Worm (Caenorhabditis elegans) whole organism, L1 larva: ENCODE data around the gene srj-23.

Experiments
- elt-2 ChIP-seq: sonication (generic microtip); optimal IDR thresholded peaks from 2 replicates; lab custom pipeline; 2016; ENCODE audit warnings: missing genetic modification characterization, mild to moderate bottlenecking, inconsistent platforms, missing compliant biosample characterization, missing genetic modification reagents
- fos-1 ChIP-seq: fragments of 150-350 bp; optimal IDR thresholded peaks from 2 replicates; lab custom pipeline; 2014; ENCODE audit warnings: missing biosample characterization, missing genetic modification characterization
- nhr-11 ChIP-seq: fragments of 150-350 bp; optimal IDR thresholded peaks from 2 replicates; lab custom pipeline; 2014; ENCODE audit warnings: missing biosample characterization, missing genetic modification characterization

DNA sequence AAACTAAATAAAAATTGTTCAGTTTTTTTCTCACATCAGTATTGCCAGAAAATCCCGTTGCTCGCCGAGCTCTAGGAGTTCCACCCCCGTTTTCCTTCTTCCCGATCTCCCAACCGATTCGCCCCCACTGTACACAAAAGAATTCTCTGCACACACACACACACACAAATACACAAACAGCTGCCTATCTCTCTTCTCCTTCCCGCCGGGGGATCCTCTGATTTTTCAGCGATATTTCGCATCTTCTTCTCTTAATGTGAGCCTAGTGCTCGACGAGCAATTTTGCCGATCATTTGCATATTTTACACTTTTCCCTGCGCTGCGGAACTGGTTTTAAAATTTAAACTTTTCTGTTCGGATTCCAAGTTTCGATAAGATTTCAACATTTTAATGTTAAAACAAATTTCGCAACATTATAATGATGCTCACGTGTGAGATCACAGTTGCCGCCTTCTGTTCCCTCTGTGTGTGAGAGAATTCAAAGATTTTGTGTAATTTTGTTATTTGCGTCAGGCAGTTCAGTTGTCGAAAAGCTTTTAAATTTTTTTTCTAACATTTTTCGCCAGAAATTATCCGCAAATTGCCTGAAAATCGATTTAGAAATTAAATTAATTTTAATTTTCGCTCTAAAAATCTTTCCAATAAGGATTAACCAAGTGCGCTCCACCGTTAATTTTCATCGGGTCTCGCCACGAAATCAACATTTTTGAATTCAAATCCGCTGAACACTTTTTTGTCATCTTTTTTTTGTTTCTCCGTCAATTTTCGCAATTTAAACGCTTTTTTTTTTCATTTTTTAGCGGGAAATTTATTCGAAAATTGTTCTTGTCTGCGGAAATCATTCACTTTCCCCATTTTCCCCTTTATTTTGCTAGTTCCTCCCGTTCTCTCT lies 19.9 kb downstream of the srj-23 start:
- no peak for TF ChIP-seq nhr-11 (tag; lab: Kevin White, UChicago)
- no peak for TF ChIP-seq elt-2 (tag; lab: Kevin White, UChicago)
- no peak for TF ChIP-seq fos-1 (tag; lab: Kevin White, UChicago)
